Fruit fly (Drosophila melanogaster) whole organism, embryonic: Measurements from ENCODE around the gene spd-2.

ENCODE experiments used
- Abd-B ChIP-seq: fragments of 200-800 bp; sonication (Bioruptor generic); optimal IDR thresholded peaks from 2 replicates; lab custom pipeline; 2018; ENCODE audit warnings: missing biosample characterization, mild to moderate bottlenecking, missing genetic modification characterization, moderate library complexity
- Atf-2 ChIP-seq: fragments of 200-800 bp; sonication (Bioruptor generic); optimal IDR thresholded peaks from 2 replicates; lab custom pipeline; 2016; ENCODE audit warnings: missing biosample characterization, missing genetic modification characterization
- B-H2 ChIP-seq: fragments of 200-800 bp; sonication (Bioruptor generic); optimal IDR thresholded peaks from 2 replicates; lab custom pipeline; 2018; ENCODE audit warnings: missing biosample characterization, mild to moderate bottlenecking, missing genetic modification characterization
- CG10209 ChIP-seq: fragments of 200-800 bp; sonication (Bioruptor generic); optimal IDR thresholded peaks from 3 replicates; lab custom pipeline; 2017; ENCODE audit warnings: missing biosample characterization, mild to moderate bottlenecking, missing genetic modification characterization, missing genetic modification reagents
- CG11723 ChIP-seq: fragments of 200-800 bp; sonication (Bioruptor generic); optimal IDR thresholded peaks from 2 replicates; lab custom pipeline; 2017; ENCODE audit warnings: missing biosample characterization, mild to moderate bottlenecking, missing genetic modification characterization
- CG12071 ChIP-seq: fragments of 200-800 bp; sonication (Bioruptor generic); optimal IDR thresholded peaks from 3 replicates; lab custom pipeline; 2018; ENCODE audit warnings: missing biosample characterization, mild to moderate bottlenecking, missing genetic modification characterization
- CG12104 ChIP-seq: fragments of 200-800 bp; sonication (Bioruptor generic); optimal IDR thresholded peaks from 3 replicates; lab custom pipeline; 2016; ENCODE audit warnings: missing biosample characterization, missing genetic modification characterization
- CG12659 ChIP-seq: fragments of 200-800 bp; sonication (Bioruptor generic); optimal IDR thresholded peaks from 3 replicates; lab custom pipeline; 2017; ENCODE audit warnings: mild to moderate bottlenecking, missing biosample characterization, missing genetic modification reagents, missing genetic modification characterization
- CG13123 ChIP-seq: fragments of 200-800 bp; sonication (Bioruptor generic); optimal IDR thresholded peaks from 2 replicates; lab custom pipeline; 2016; ENCODE audit warnings: missing biosample characterization, missing genetic modification characterization
- CG13775 ChIP-seq: fragments of 200-800 bp; sonication (Bioruptor generic); optimal IDR thresholded peaks from 3 replicates; lab custom pipeline; 2017; ENCODE audit warnings: missing biosample characterization, mild to moderate bottlenecking, missing genetic modification characterization
- CG13894 ChIP-seq: fragments of 200-800 bp; sonication (Bioruptor generic); optimal IDR thresholded peaks from 3 replicates; lab custom pipeline; 2018; ENCODE audit warnings: missing biosample characterization, mild to moderate bottlenecking, missing genetic modification characterization, moderate library complexity
- CG15601 ChIP-seq: fragments of 200-800 bp; sonication (Bioruptor generic); optimal IDR thresholded peaks from 3 replicates; lab custom pipeline; 2019; ENCODE audit warnings: missing biosample characterization, mild to moderate bottlenecking, missing genetic modification characterization, moderate library complexity
- CG16863 ChIP-seq: fragments of 200-800 bp; sonication (Bioruptor generic); optimal IDR thresholded peaks from 3 replicates; lab custom pipeline; 2016; ENCODE audit warnings: missing biosample characterization, missing genetic modification characterization
- CG17359 ChIP-seq: fragments of 200-800 bp; sonication (Bioruptor generic); optimal IDR thresholded peaks from 3 replicates; lab custom pipeline; 2018; ENCODE audit warnings: missing biosample characterization, mild to moderate bottlenecking, missing genetic modification characterization, moderate library complexity
- CG17912 ChIP-seq: fragments of 200-800 bp; sonication (Bioruptor generic); optimal IDR thresholded peaks from 2 replicates; lab custom pipeline; 2018; ENCODE audit warnings: missing biosample characterization, mild to moderate bottlenecking, missing genetic modification characterization
- CG2678 ChIP-seq: fragments of 200-800 bp; sonication (Bioruptor generic); optimal IDR thresholded peaks from 3 replicates; lab custom pipeline; 2019; ENCODE audit warnings: missing biosample characterization, mild to moderate bottlenecking, missing genetic modification characterization, moderate library complexity
- CG3163 ChIP-seq: fragments of 200-800 bp; sonication (Bioruptor generic); optimal IDR thresholded peaks from 3 replicates; lab custom pipeline; 2016; ENCODE audit warnings: missing biosample characterization, missing genetic modification characterization
- CG32767 ChIP-seq: fragments of 200-800 bp; sonication (Bioruptor generic); IDR thresholded peaks from 2 replicates; pipeline ENCODE4 v1.3.6; 2022; ENCODE audit warnings: missing biosample characterization, missing genetic modification characterization
- CG4854 ChIP-seq: fragments of 200-800 bp; sonication (Bioruptor generic); optimal IDR thresholded peaks from 2 replicates; lab custom pipeline; 2016; ENCODE audit warnings: missing biosample characterization, missing genetic modification characterization, inconsistent platforms
- CG5953 ChIP-seq: fragments of 200-800 bp; sonication (Bioruptor generic); IDR thresholded peaks from 2 replicates; pipeline ENCODE4 v1.3.6; 2022; ENCODE audit warnings: missing biosample characterization, missing genetic modification characterization
- CG6765 ChIP-seq: fragments of 200-800 bp; sonication (Bioruptor generic); optimal IDR thresholded peaks from 3 replicates; lab custom pipeline; 2017; ENCODE audit warnings: missing biosample characterization, mild to moderate bottlenecking, missing genetic modification characterization
- CG7271 ChIP-seq: fragments of 200-800 bp; sonication (Bioruptor generic); optimal IDR thresholded peaks from 2 replicates; lab custom pipeline; 2018; ENCODE audit warnings: missing biosample characterization, mild to moderate bottlenecking, missing genetic modification characterization, moderate library complexity
- CG7357 ChIP-seq: fragments of 200-800 bp; sonication (Bioruptor generic); IDR thresholded peaks from 3 replicates; pipeline ENCODE4 v1.3.6; 2022; ENCODE audit warnings: missing biosample characterization, missing genetic modification characterization
- CG7839 ChIP-seq: fragments of 200-800 bp; sonication (Bioruptor generic); optimal IDR thresholded peaks from 3 replicates; lab custom pipeline; 2018; ENCODE audit warnings: missing biosample characterization, mild to moderate bottlenecking, missing genetic modification characterization, moderate library complexity
- CG9876 ChIP-seq: fragments of 200-800 bp; sonication (Bioruptor generic); optimal IDR thresholded peaks from 2 replicates; lab custom pipeline; 2016; ENCODE audit warnings: missing biosample characterization, missing genetic modification characterization
- CTCF ChIP-seq: fragments of 200-800 bp; sonication (Bioruptor generic); optimal IDR thresholded peaks from 2 replicates; lab custom pipeline; 2017; ENCODE audit warnings: missing biosample characterization, mild to moderate bottlenecking, missing genetic modification characterization, moderate library complexity
- HLH54F ChIP-seq: fragments of 200-800 bp; sonication (Bioruptor generic); optimal IDR thresholded peaks from 3 replicates; lab custom pipeline; 2016; ENCODE audit warnings: missing biosample characterization, missing genetic modification characterization
- HmgZ ChIP-seq: fragments of 200-800 bp; sonication (Bioruptor generic); optimal IDR thresholded peaks from 2 replicates; lab custom pipeline; 2018; ENCODE audit warnings: missing biosample characterization, mild to moderate bottlenecking, missing genetic modification characterization
- Oli ChIP-seq: fragments of 200-800 bp; sonication (Bioruptor generic); optimal IDR thresholded peaks from 2 replicates; lab custom pipeline; 2018; ENCODE audit warnings: missing biosample characterization, mild to moderate bottlenecking, missing genetic modification characterization, moderate library complexity
- Optix ChIP-seq: fragments of 200-800 bp; sonication (Bioruptor generic); IDR thresholded peaks from 3 replicates; pipeline ENCODE4 v1.3.6; 2022; ENCODE audit warnings: missing biosample characterization, missing genetic modification characterization
- Ravus ChIP-seq: fragments of 200-800 bp; sonication (Bioruptor generic); IDR thresholded peaks from 2 replicates; pipeline ENCODE4 v1.3.6; 2022; ENCODE audit warnings: missing biosample characterization, missing genetic modification characterization
- Sry-β ChIP-seq: fragments of 200-800 bp; sonication (Bioruptor generic); optimal IDR thresholded peaks from 2 replicates; lab custom pipeline; 2018; ENCODE audit warnings: missing biosample characterization, mild to moderate bottlenecking, missing genetic modification characterization, moderate library complexity
- bbx ChIP-seq: fragments of 200-800 bp; sonication (Bioruptor generic); IDR thresholded peaks from 2 replicates; pipeline ENCODE4 v1.3.6; 2022; ENCODE audit warnings: missing biosample characterization, missing genetic modification characterization; ENCODE audit not compliant: partially characterized antibody
- bowl ChIP-seq: fragments of 200-800 bp; sonication (Bioruptor generic); IDR thresholded peaks from 2 replicates; pipeline ENCODE4 v1.3.6; 2022; ENCODE audit warnings: missing biosample characterization, missing genetic modification characterization
- dmrt99B ChIP-seq: fragments of 200-800 bp; sonication (Bioruptor generic); optimal IDR thresholded peaks from 2 replicates; lab custom pipeline; 2018; ENCODE audit warnings: missing biosample characterization, mild to moderate bottlenecking, missing genetic modification characterization, moderate library complexity
- hb ChIP-seq: fragments of 200-800 bp; sonication (Bioruptor generic); IDR thresholded peaks from 3 replicates; pipeline ENCODE4 v1.3.6; 2022; ENCODE audit warnings: missing biosample characterization, missing genetic modification characterization; ENCODE audit not compliant: partially characterized antibody
- ind ChIP-seq: fragments of 200-800 bp; sonication (Bioruptor generic); optimal IDR thresholded peaks from 3 replicates; lab custom pipeline; 2016; ENCODE audit warnings: missing biosample characterization, missing genetic modification characterization
- knrl ChIP-seq: fragments of 200-800 bp; sonication (Bioruptor generic); IDR thresholded peaks from 3 replicates; pipeline ENCODE4 v1.3.6; 2022; ENCODE audit warnings: missing biosample characterization, missing genetic modification characterization; ENCODE audit not compliant: partially characterized antibody
- lola ChIP-seq, 3 experiments: fragments of >200 bp in 2 of 3; fragments of 200-800 bp in 1 of 3; sonication (Bioruptor generic) in 1 of 3; optimal IDR thresholded peaks; 2 replicates each; lab custom pipeline; 2017 to 2019; ENCODE audit warnings: missing biosample characterization in 3 of 3, missing genetic modification characterization in 3 of 3, mild to moderate bottlenecking in 1 of 3, moderate library complexity in 1 of 3
- oc ChIP-seq: fragments of 200-800 bp; sonication (Bioruptor generic); optimal IDR thresholded peaks from 2 replicates; lab custom pipeline; 2018; ENCODE audit warnings: missing biosample characterization, mild to moderate bottlenecking, missing genetic modification characterization, moderate library complexity
- p53 ChIP-seq: fragments of 200-800 bp; sonication (Bioruptor generic); optimal IDR thresholded peaks from 2 replicates; lab custom pipeline; 2016; ENCODE audit warnings: missing biosample characterization, missing genetic modification characterization
- pb ChIP-seq: fragments of 200-800 bp; sonication (Bioruptor generic); optimal IDR thresholded peaks from 3 replicates; lab custom pipeline; 2016; ENCODE audit warnings: missing biosample characterization, missing genetic modification characterization
- pum ChIP-seq: fragments of 200-800 bp; sonication (Bioruptor generic); optimal IDR thresholded peaks from 2 replicates; lab custom pipeline; 2016; ENCODE audit warnings: missing biosample characterization, missing genetic modification characterization
- ranshi ChIP-seq: fragments of 200-800 bp; sonication (Bioruptor generic); IDR thresholded peaks from 2 replicates; pipeline ENCODE4 v1.3.6; 2022; ENCODE audit warnings: missing biosample characterization, missing genetic modification characterization
- ro ChIP-seq: fragments of 200-800 bp; sonication (Bioruptor generic); IDR thresholded peaks from 2 replicates; pipeline ENCODE4 v1.3.6; 2022; ENCODE audit warnings: missing biosample characterization, missing genetic modification characterization
- sim ChIP-seq: fragments of 200-800 bp; sonication (Bioruptor generic); IDR thresholded peaks from 2 replicates; pipeline ENCODE4 v1.3.6; 2022; ENCODE audit warnings: missing biosample characterization, missing genetic modification characterization
- slou ChIP-seq: fragments of 200-800 bp; sonication (Bioruptor generic); optimal IDR thresholded peaks from 3 replicates; lab custom pipeline; 2016; ENCODE audit warnings: missing biosample characterization, missing genetic modification characterization
- sqz ChIP-seq: fragments of 200-800 bp; sonication (Bioruptor generic); optimal IDR thresholded peaks from 3 replicates; lab custom pipeline; 2018; ENCODE audit warnings: missing biosample characterization, mild to moderate bottlenecking, missing genetic modification characterization
- tll ChIP-seq, 2 experiments: fragments of 200-800 bp in 1 of 2; fragments of >200 bp in 1 of 2; sonication (Bioruptor generic) in 1 of 2; optimal IDR thresholded peaks; 2 replicates each; lab custom pipeline; 2017 to 2019; ENCODE audit warnings: missing biosample characterization in 2 of 2, missing genetic modification characterization in 2 of 2, mild to moderate bottlenecking in 1 of 2, moderate library complexity in 1 of 2
- unc-4 ChIP-seq: fragments of 200-800 bp; sonication (Bioruptor generic); IDR thresholded peaks from 2 replicates; pipeline ENCODE4 v1.3.6; 2022; ENCODE audit warnings: missing biosample characterization, missing genetic modification characterization; ENCODE audit not compliant: partially characterized antibody

The spd-2 gene

dm6 chr3L:16612152-16612551, 17.3 kb upstream of the spd-2 start, which contains the start of gene CG4101 (continued):
- TF ChIP-seq CG13894 (tag; lab: Kevin White, UChicago): peak; percentile 90
- TF ChIP-seq sim (GFP tag; lab: Robert Waterston, UW): no peak
- peak; percentile 52 for TF ChIP-seq CG11723
- TF ChIP-seq CG4854: peak; percentile 65
- TF ChIP-seq slou (GFP tag; lab: Kevin White, UChicago): peak; percentile 77
- peak; percentile 89 for TF ChIP-seq unc-4 (GFP tag; lab: Robert Waterston, UW)
- peak; percentile 77 for TF ChIP-seq CG13775 (GFP tag; lab: Kevin White, UChicago)
- no peak; the same call in 2 of the 3 replicates for TF ChIP-seq hb (GFP tag; lab: Robert Waterston, UW)
- peak; percentile 65 for TF ChIP-seq pum (GFP tag; lab: Kevin White, UChicago)
- TF ChIP-seq CTCF: peak; percentile 29
- TF ChIP-seq CG12071 (GFP tag; lab: Kevin White, UChicago): peak; percentile 15
- peak; percentile 82 for TF ChIP-seq ind (GFP tag; lab: Kevin White, UChicago)
- peak; percentile 75 for TF ChIP-seq Abd-B (GFP tag; lab: Kevin White, UChicago)
- TF ChIP-seq CG7839 (tag; lab: Kevin White, UChicago): peak; percentile 79
- peak; percentile 79 for TF ChIP-seq HLH54F (GFP tag; lab: Kevin White, UChicago)
- TF ChIP-seq bowl: no peak
- TF ChIP-seq CG6765 (GFP tag; lab: Kevin White, UChicago): peak; percentile 54
- TF ChIP-seq Ravus (GFP tag; lab: Robert Waterston, UW): peak; percentile 28; the same call in 1 of the 2 replicates
- TF ChIP-seq CG3163 (GFP tag; lab: Kevin White, UChicago): peak; percentile 2
- TF ChIP-seq Oli: peak; percentile 64
- TF ChIP-seq tll (GFP tag; optimal IDR thresholded peaks at IDR 0.05; lab: Kevin White, UChicago): peak in 1 of 2 experiments; percentile 45
- 0 out of 3 replicates have a peak, but pooled peaks have one; percentile 30 for TF ChIP-seq CG7357 (GFP tag; lab: Robert Waterston, UW)
- peak; percentile 27 for TF ChIP-seq pb (GFP tag; lab: Kevin White, UChicago)
- TF ChIP-seq CG13123 (GFP tag; lab: Kevin White, UChicago): peak; percentile 25
- TF ChIP-seq CG7271 (tag; lab: Kevin White, UChicago): peak; percentile 67
- peak; percentile 86 for TF ChIP-seq CG12659
- TF ChIP-seq bbx: peak; percentile 66; the same call in 1 of the 2 replicates
- peak; percentile 84 for TF ChIP-seq CG2678
- peak; percentile 77 for TF ChIP-seq CG32767 (GFP tag; lab: Robert Waterston, UW)
- TF ChIP-seq oc: peak; percentile 44
- peak; percentile 71; the same call in 1 of the 2 replicates for TF ChIP-seq ranshi
- TF ChIP-seq CG16863 (GFP tag; lab: Kevin White, UChicago): peak; percentile 64
- peak in 1 of 3 experiments; percentile 73 for TF ChIP-seq lola (GFP tag; optimal IDR thresholded peaks at IDR 0.05; lab: Kevin White, UChicago)
- no peak for TF ChIP-seq CG5953 (GFP tag; lab: Robert Waterston, UW)
- TF ChIP-seq CG10209 (GFP tag; lab: Kevin White, UChicago): peak; percentile 74
- TF ChIP-seq HmgZ: peak; percentile 86
- TF ChIP-seq Sry-β (GFP tag; lab: Kevin White, UChicago): no peak
- TF ChIP-seq ro (GFP tag; lab: Robert Waterston, UW): 0 out of 2 replicates have a peak, but pooled peaks have one; percentile 28
- peak; percentile 68 for TF ChIP-seq CG9876 (GFP tag; lab: Kevin White, UChicago)
- 0 out of 3 replicates have a peak, but pooled peaks have one; percentile 49 for TF ChIP-seq Optix (GFP tag; lab: Robert Waterston, UW)
- peak; percentile 80 for TF ChIP-seq knrl
- TF ChIP-seq CG17912: peak; percentile 63
- TF ChIP-seq Atf-2 (GFP tag; lab: Kevin White, UChicago): peak; percentile 62
- peak; percentile 85 for TF ChIP-seq sqz (GFP tag; lab: Kevin White, UChicago)
- peak; percentile 72 for TF ChIP-seq dmrt99B (tag; lab: Kevin White, UChicago)
- peak; percentile 0 for TF ChIP-seq p53
- TF ChIP-seq CG17359: peak; percentile 63
- peak; percentile 80 for TF ChIP-seq CG15601 (tag; lab: Kevin White, UChicago)
- peak; percentile 91 for TF ChIP-seq B-H2 (GFP tag; lab: Kevin White, UChicago)
- peak; percentile 74 for TF ChIP-seq CG12104
